Worm (Caenorhabditis elegans) whole organism, young adult: ENCODE measurements around the gene emc-2.

Source experiments
- C17E4.6 ChIP-seq: fragments of 200-800 bp; sonication (Bioruptor generic); IDR thresholded peaks from 2 replicates; pipeline ENCODE4 v1.3.6; 2022; ENCODE audit warnings: missing genetic modification reagents, missing genetic modification characterization, missing compliant biosample characterization
- D2030.7 ChIP-seq: fragments of 200-800 bp; sonication (Bioruptor generic); IDR thresholded peaks from 2 replicates; pipeline ENCODE4 v1.3.6; 2022; ENCODE audit warnings: missing genetic modification reagents, missing genetic modification characterization, missing compliant biosample characterization
- F39B2.1 ChIP-seq: fragments of 200-800 bp; sonication (Bioruptor generic); IDR thresholded peaks from 2 replicates; pipeline ENCODE4 v1.3.6; 2022; ENCODE audit warnings: missing genetic modification reagents, missing genetic modification characterization, missing compliant biosample characterization
- F49E8.2 ChIP-seq: sonication (generic microtip); optimal IDR thresholded peaks from 3 replicates; lab custom pipeline; 2017; ENCODE audit warnings: missing genetic modification characterization, mild to moderate bottlenecking, missing compliant biosample characterization, antibody characterized with exemption, moderate library complexity; ENCODE audit not compliant: insufficient read depth
- F57A8.1 ChIP-seq: fragments of 200-800 bp; sonication (Bioruptor generic); optimal IDR thresholded peaks from 2 replicates; lab custom pipeline; 2018; ENCODE audit warnings: mild to moderate bottlenecking, missing genetic modification characterization, moderate library complexity, missing compliant biosample characterization
- Y53G8AR.9 ChIP-seq: fragments of 200-800 bp; sonication (Bioruptor generic); conservative IDR thresholded peaks from 2 replicates; pipeline ENCODE4 v1.3.6; 2022; ENCODE audit warnings: missing genetic modification reagents, missing genetic modification characterization, missing compliant biosample characterization
- Y56A3A.18 ChIP-seq: fragments of 200-800 bp; sonication (Bioruptor generic); IDR thresholded peaks from 2 replicates; pipeline ENCODE4 v1.3.6; 2022; ENCODE audit warnings: missing genetic modification reagents, missing genetic modification characterization, missing compliant biosample characterization
- ama-1 ChIP-seq, 3 experiments: fragments of 150-350 bp in 1 of 3; sonication (generic microtip) in 2 of 3; optimal IDR thresholded peaks; 2 replicates each; lab custom pipeline; 2014 to 2018; ENCODE audit warnings: missing biosample characterization in 2 of 3, missing genetic modification characterization in 2 of 3, missing genetic modification reagents in 2 of 3
- atf-7 ChIP-seq: sonication (generic microtip); optimal IDR thresholded peaks from 2 replicates; lab custom pipeline; 2017; ENCODE audit warnings: mild to moderate bottlenecking, missing genetic modification characterization, missing compliant biosample characterization
- attf-6 ChIP-seq: fragments of 200-800 bp; sonication (Bioruptor generic); IDR thresholded peaks from 2 replicates; pipeline ENCODE4 v1.3.6; 2022; ENCODE audit warnings: missing genetic modification reagents, missing genetic modification characterization, missing compliant biosample characterization
- bed-2 ChIP-seq: fragments of 200-800 bp; sonication (Bioruptor generic); IDR thresholded peaks from 2 replicates; pipeline ENCODE4 v1.3.6; 2022; ENCODE audit warnings: missing genetic modification reagents, missing genetic modification characterization, missing compliant biosample characterization
- cebp-1 ChIP-seq, 2 experiments: fragments of 200-800 bp in 1 of 2; sonication (Bioruptor generic) in 1 of 2; sonication (generic microtip) in 1 of 2; IDR thresholded peaks in 1 of 2; optimal IDR thresholded peaks in 1 of 2; 2 replicates each; pipeline versions ENCODE4 v1.3.6 to Lab custom; 2017 to 2022; ENCODE audit warnings: missing compliant biosample characterization in 2 of 2, missing genetic modification characterization in 2 of 2, mild to moderate bottlenecking in 1 of 2, missing genetic modification reagents in 1 of 2, moderate library complexity in 1 of 2
- ceh-100 ChIP-seq: fragments of 200-800 bp; sonication (Bioruptor generic); IDR thresholded peaks from 2 replicates; pipeline ENCODE4 v1.3.6; 2022; ENCODE audit warnings: missing genetic modification reagents, missing genetic modification characterization, missing compliant biosample characterization
- ceh-58 ChIP-seq: fragments of 200-800 bp; sonication (Bioruptor generic); IDR thresholded peaks from 2 replicates; pipeline ENCODE4 v1.3.6; 2022; ENCODE audit warnings: missing genetic modification characterization, missing compliant biosample characterization
- egl-18 ChIP-seq: fragments of 200-800 bp; sonication (Bioruptor generic); IDR thresholded peaks from 2 replicates; pipeline ENCODE4 v1.3.6; 2022; ENCODE audit warnings: missing genetic modification reagents, missing genetic modification characterization, missing compliant biosample characterization
- egl-44 ChIP-seq: fragments of 200-800 bp; sonication (Bioruptor generic); IDR thresholded peaks from 2 replicates; pipeline ENCODE4 v1.3.6; 2022; ENCODE audit warnings: missing genetic modification reagents, missing genetic modification characterization, missing compliant biosample characterization
- ekl-4 ChIP-seq: fragments of 200-800 bp; sonication (Bioruptor generic); IDR thresholded peaks from 2 replicates; pipeline ENCODE4 v1.3.6; 2022; ENCODE audit warnings: missing genetic modification reagents, missing genetic modification characterization, missing compliant biosample characterization
- hsf-1 ChIP-seq: fragments of 200-800 bp; sonication (Bioruptor generic); IDR thresholded peaks from 2 replicates; pipeline ENCODE4 v1.3.6; 2022; ENCODE audit warnings: missing genetic modification reagents, missing genetic modification characterization, missing compliant biosample characterization
- lag-1 ChIP-seq: fragments of 200-800 bp; sonication (Bioruptor generic); IDR thresholded peaks from 2 replicates; pipeline ENCODE4 v1.3.6; 2022; ENCODE audit warnings: missing genetic modification reagents, missing genetic modification characterization, missing compliant biosample characterization
- lin-26 ChIP-seq: fragments of 200-800 bp; sonication (Bioruptor generic); IDR thresholded peaks from 2 replicates; pipeline ENCODE4 v1.3.6; 2022; ENCODE audit warnings: missing genetic modification reagents, missing genetic modification characterization, missing compliant biosample characterization
- lin-54 ChIP-seq: fragments of 200-800 bp; sonication (Bioruptor generic); optimal IDR thresholded peaks from 2 replicates; lab custom pipeline; 2018; ENCODE audit warnings: mild to moderate bottlenecking, missing genetic modification characterization, missing compliant biosample characterization
- lir-1 ChIP-seq: fragments of 200-800 bp; sonication (Bioruptor generic); conservative IDR thresholded peaks from 2 replicates; pipeline ENCODE4 v1.3.6; 2022; ENCODE audit warnings: missing genetic modification reagents, missing genetic modification characterization, missing compliant biosample characterization
- lsl-1 ChIP-seq: fragments of 200-800 bp; sonication (Bioruptor generic); optimal IDR thresholded peaks from 2 replicates; lab custom pipeline; 2018; ENCODE audit warnings: mild to moderate bottlenecking, missing genetic modification characterization, moderate library complexity, missing compliant biosample characterization
- madf-3 ChIP-seq: fragments of 200-800 bp; sonication (Bioruptor generic); IDR thresholded peaks from 2 replicates; pipeline ENCODE4 v1.3.6; 2022; ENCODE audit warnings: missing genetic modification reagents, missing genetic modification characterization, missing compliant biosample characterization
- madf-6 ChIP-seq: fragments of 200-800 bp; sonication (Bioruptor generic); IDR thresholded peaks from 2 replicates; pipeline ENCODE4 v1.3.6; 2022; ENCODE audit warnings: missing genetic modification reagents, missing genetic modification characterization, missing compliant biosample characterization
- mcd-1 ChIP-seq: fragments of 200-800 bp; sonication (Bioruptor generic); IDR thresholded peaks from 2 replicates; pipeline ENCODE4 v1.3.6; 2022; ENCODE audit warnings: missing genetic modification reagents, missing genetic modification characterization, missing compliant biosample characterization
- nhr-80 ChIP-seq: sonication (generic microtip); optimal IDR thresholded peaks from 2 replicates; lab custom pipeline; 2016; ENCODE audit warnings: missing genetic modification characterization, missing compliant biosample characterization
- nhr-90 ChIP-seq: sonication (generic microtip); optimal IDR thresholded peaks from 2 replicates; lab custom pipeline; 2016; ENCODE audit warnings: missing genotype, mild to moderate bottlenecking, missing genetic modification characterization, missing compliant biosample characterization
- pbrm-1 ChIP-seq: fragments of 200-800 bp; sonication (Bioruptor generic); IDR thresholded peaks from 2 replicates; pipeline ENCODE4 v1.3.6; 2022; ENCODE audit warnings: missing genetic modification reagents, missing genetic modification characterization, missing compliant biosample characterization
- rcor-1 ChIP-seq: fragments of 200-800 bp; sonication (Bioruptor generic); IDR thresholded peaks from 2 replicates; pipeline ENCODE4 v1.3.6; 2022; ENCODE audit warnings: missing genetic modification reagents, missing genetic modification characterization, missing compliant biosample characterization
- repo-1 ChIP-seq: sonication (generic microtip); optimal IDR thresholded peaks from 2 replicates; lab custom pipeline; 2017; ENCODE audit warnings: mild to moderate bottlenecking, missing genetic modification characterization, missing compliant biosample characterization
- snpc-1.3 ChIP-seq: sonication (generic microtip); optimal IDR thresholded peaks from 2 replicates; lab custom pipeline; 2017; ENCODE audit warnings: missing genetic modification characterization, mild to moderate bottlenecking, missing compliant biosample characterization, antibody characterized with exemption, moderate library complexity, missing genotype, missing genetic modification reagents; ENCODE audit not compliant: insufficient read depth
- snpc-3.4 ChIP-seq: sonication (generic microtip); optimal IDR thresholded peaks from 2 replicates; lab custom pipeline; 2017; ENCODE audit warnings: missing genetic modification characterization, mild to moderate bottlenecking, missing compliant biosample characterization, antibody characterized with exemption, moderate library complexity, missing genotype, missing genetic modification reagents
- tbx-9 ChIP-seq: sonication (generic microtip); optimal IDR thresholded peaks from 2 replicates; lab custom pipeline; 2016; ENCODE audit warnings: borderline replicate concordance, missing genetic modification characterization, inconsistent platforms, missing compliant biosample characterization
- tlf-1 ChIP-seq: fragments of 200-800 bp; sonication (Bioruptor generic); optimal IDR thresholded peaks from 2 replicates; lab custom pipeline; 2018; ENCODE audit warnings: mild to moderate bottlenecking, missing genetic modification characterization, missing compliant biosample characterization
- zfh-2 ChIP-seq: fragments of 200-800 bp; sonication (Bioruptor generic); conservative IDR thresholded peaks from 2 replicates; pipeline ENCODE4 v1.3.6; 2022; ENCODE audit warnings: missing genetic modification reagents, missing genetic modification characterization, missing compliant biosample characterization
- zim-3 ChIP-seq: sonication (generic microtip); optimal IDR thresholded peaks from 2 replicates; lab custom pipeline; 2017; ENCODE audit warnings: mild to moderate bottlenecking, missing genetic modification characterization, moderate library complexity, missing compliant biosample characterization
- ztf-18 ChIP-seq: sonication (generic microtip); optimal IDR thresholded peaks from 2 replicates; lab custom pipeline; 2016; ENCODE audit warnings: missing genotype, mild to moderate bottlenecking, missing genetic modification characterization, missing compliant biosample characterization
- ztf-22 ChIP-seq: fragments of 200-800 bp; sonication (Bioruptor generic); optimal IDR thresholded peaks from 2 replicates; lab custom pipeline; 2018; ENCODE audit warnings: mild to moderate bottlenecking, missing genetic modification characterization, moderate library complexity, missing compliant biosample characterization
- ztf-3 ChIP-seq: fragments of 200-800 bp; sonication (Bioruptor generic); optimal IDR thresholded peaks from 2 replicates; lab custom pipeline; 2018; ENCODE audit warnings: mild to moderate bottlenecking, missing genetic modification characterization, missing compliant biosample characterization
- ztf-6 ChIP-seq: fragments of 200-800 bp; sonication (Bioruptor generic); IDR thresholded peaks from 2 replicates; pipeline ENCODE4 v1.3.6; 2022; ENCODE audit warnings: missing genetic modification reagents, missing genetic modification characterization, missing compliant biosample characterization

The emc-2 gene

ce11 chrII:1323190-1323651, 17.3 kb upstream of the emc-2 start (continued):
- peak; percentile 74 for TF ChIP-seq mcd-1
- TF ChIP-seq cebp-1 (GFP tag; IDR thresholded peaks at IDR 0.05; lab: Robert Waterston, UW), result no peak
- peak; percentile 74 for TF ChIP-seq cebp-1 (tag; optimal IDR thresholded peaks at IDR 0.05; lab: Kevin White, UChicago)
- TF ChIP-seq hsf-1 (GFP tag; lab: Robert Waterston, UW), result 0 out of 2 replicates have a peak, but pooled peaks have one; percentile 68
- peak; percentile 40 for TF ChIP-seq repo-1 (tag; lab: Kevin White, UChicago)
- peak; percentile 7 for TF ChIP-seq ztf-22 (GFP tag; lab: Kevin White, UChicago)
- no peak for TF ChIP-seq Y56A3A.18 (GFP tag; lab: Robert Waterston, UW)
- no peak for TF ChIP-seq C17E4.6
- peak; percentile 14; the same call in 1 of the 2 replicates for TF ChIP-seq D2030.7 (GFP tag; lab: Robert Waterston, UW)

- TF ChIP-seq C17E4.6, result 0 out of 2 replicates have a peak, but pooled peaks have one; percentile 24
- peak; percentile 52 for TF ChIP-seq snpc-3.4 (tag; lab: Kevin White, UChicago)
- TF ChIP-seq F39B2.1 (GFP tag; lab: Robert Waterston, UW), result peak; percentile 7; the same call in 1 of the 2 replicates
- TF ChIP-seq zim-3 (tag; lab: Kevin White, UChicago), result peak; percentile 37
- TF ChIP-seq cebp-1 (GFP tag; IDR thresholded peaks at IDR 0.05; lab: Robert Waterston, UW), result no peak
- TF ChIP-seq cebp-1 (tag; optimal IDR thresholded peaks at IDR 0.05; lab: Kevin White, UChicago), result no peak
- TF ChIP-seq Y53G8AR.9, result 0 out of 2 replicates have a peak, but pooled peaks have one; percentile 4
- peak; percentile 28; the same call in 1 of the 2 replicates for TF ChIP-seq hsf-1 (GFP tag; lab: Robert Waterston, UW)
- TF ChIP-seq tbx-9, result no peak
- TF ChIP-seq ztf-18 (tag; lab: Kevin White, UChicago), result no peak
- TF ChIP-seq mcd-1, result peak; percentile 10; the same call in 1 of the 2 replicates
- TF ChIP-seq ztf-6, result no peak
- peak; percentile 36 for TF ChIP-seq lin-54
- TF ChIP-seq atf-7 (tag; lab: Kevin White, UChicago), result no peak
- no peak for TF ChIP-seq egl-18
- TF ChIP-seq pbrm-1 (GFP tag; lab: Robert Waterston, UW), result peak; percentile 16; the same call in 1 of the 2 replicates
- TF ChIP-seq tlf-1 (GFP tag; lab: Kevin White, UChicago), result peak; percentile 37
- TF ChIP-seq ztf-3 (GFP tag; lab: Kevin White, UChicago), result no peak
- TF ChIP-seq F49E8.2 (tag; lab: Kevin White, UChicago), result peak; percentile 86
- TF ChIP-seq lag-1 (GFP tag; lab: Robert Waterston, UW), result no peak
- TF ChIP-seq egl-44 (GFP tag; lab: Robert Waterston, UW), result peak; percentile 8; the same call in 1 of the 2 replicates
- no peak; the same call in 1 of the 2 replicates for TF ChIP-seq madf-6
- peak; percentile 41; the same call in 1 of the 2 replicates for TF ChIP-seq madf-3 (GFP tag; lab: Robert Waterston, UW)
- peak; percentile 66 for TF ChIP-seq zfh-2
- TF ChIP-seq ekl-4 (GFP tag; lab: Robert Waterston, UW), result peak; percentile 10; the same call in 1 of the 2 replicates
- peak; percentile 24 for TF ChIP-seq lsl-1 (GFP tag; lab: Kevin White, UChicago)
- 0 out of 2 replicates have a peak, but pooled peaks have one; percentile 11 for TF ChIP-seq rcor-1 (GFP tag; lab: Robert Waterston, UW)
- no peak for TF ChIP-seq ama-1 (optimal IDR thresholded peaks at IDR 0.05; lab: Kevin White, UChicago)
- TF ChIP-seq ama-1 (GFP tag; optimal IDR thresholded peaks at IDR 0.05; lab: Kevin White, UChicago), result peak; percentile 29 to 66
- TF ChIP-seq ceh-58 (GFP tag; lab: Robert Waterston, UW), result 0 out of 2 replicates have a peak, but pooled peaks have one; percentile 38
- TF ChIP-seq snpc-1.3 (tag; lab: Kevin White, UChicago), result peak; percentile 7
- no peak for TF ChIP-seq lir-1 (GFP tag; lab: Robert Waterston, UW)
- no peak for TF ChIP-seq F57A8.1
- no peak for TF ChIP-seq nhr-90 (tag; lab: Kevin White, UChicago)
- no peak for TF ChIP-seq bed-2 (GFP tag; lab: Robert Waterston, UW)
- TF ChIP-seq attf-6, result peak; percentile 29; the same call in 1 of the 2 replicates
- peak; percentile 24; the same call in 1 of the 2 replicates for TF ChIP-seq ceh-100
- TF ChIP-seq lin-26 (GFP tag; lab: Robert Waterston, UW), result peak; percentile 59; the same call in 1 of the 2 replicates
- TF ChIP-seq nhr-80 (tag; lab: Kevin White, UChicago), result no peak
These were observed 16.6 kb upstream of the emc-2 start for ce11 chrII:1322283-1323173.
